Worm (Caenorhabditis elegans): ENCODE measurements around the gene ttr-43.

The ttr-43 gene

ce11 chrV:12637238-12637690 is 46.8 kb upstream of the ttr-43 start, which contains the start of gene F56H9.2 (continued):
- TF ChIP-seq cebp-1 (GFP tag; IDR thresholded peaks at IDR 0.05) (no peak), cebp-1 (tag; optimal IDR thresholded peaks at IDR 0.05) (peak; percentile 64), B0019.2 (GFP tag; conservative IDR thresholded peaks at IDR 0.05) (no peak), Y53F4B.3 (GFP tag; IDR thresholded peaks at IDR 0.05) (no peak), F39B2.1 (GFP tag; IDR thresholded peaks at IDR 0.05) (no peak), egrh-3 (GFP tag; IDR thresholded peaks at IDR 0.05) (no peak), madf-10 (tag; optimal IDR thresholded peaks at IDR 0.05) (no peak), snpc-4 (GFP tag; optimal IDR thresholded peaks at IDR 0.05) (no peak), snpc-4 (tag; optimal IDR thresholded peaks at IDR 0.05) (peak in 1 of 4 experiments; percentile 20), lin-54 (GFP tag; optimal IDR thresholded peaks at IDR 0.05) (no peak), ets-4 (GFP tag; optimal IDR thresholded peaks at IDR 0.05) (peak; percentile 11), B0261.1 (tag; optimal IDR thresholded peaks at IDR 0.05) (no peak), F33H1.4 (GFP tag; IDR thresholded peaks at IDR 0.05) (no peak), B0336.3 (GFP tag; IDR thresholded peaks at IDR 0.05) (peak; percentile 61), hmg-1.2 (GFP tag; IDR thresholded peaks at IDR 0.05) (peak; percentile 50; the same call in 1 of the 2 replicates), aptf-3 (GFP tag; IDR thresholded peaks at IDR 0.05) (no peak), hlh-26 (GFP tag; conservative IDR thresholded peaks at IDR 0.05) (no peak), madf-6 (GFP tag; IDR thresholded peaks at IDR 0.05) (no peak), ztf-22 (GFP tag; optimal IDR thresholded peaks at IDR 0.05) (peak; percentile 73), nfyb-1 (GFP tag; IDR thresholded peaks at IDR 0.05) (peak; percentile 73), madf-3 (GFP tag; IDR thresholded peaks at IDR 0.05) (no peak), nhr-179 (tag; optimal IDR thresholded peaks at IDR 0.05) (no peak), C06A6.2 (GFP tag; conservative IDR thresholded peaks at IDR 0.05) (peak; percentile 67; the same call in 1 of the 2 replicates), sdz-38 (tag; optimal IDR thresholded peaks at IDR 0.05) (no peak), ztf-18 (tag; optimal IDR thresholded peaks at IDR 0.05) (no peak), somi-1 (GFP tag; optimal IDR thresholded peaks at IDR 0.05) (peak; percentile 7), dpl-1 (GFP tag; optimal IDR thresholded peaks at IDR 0.05) (no peak), lin-35 (GFP tag; optimal IDR thresholded peaks at IDR 0.05) (peak in 1 of 3 experiments; percentile 18), bed-1 (GFP tag; IDR thresholded peaks at IDR 0.05) (no peak), pha-4 (tag; optimal IDR thresholded peaks at IDR 0.05) (peak; percentile 39), Y67H2A.10 (GFP tag; conservative IDR thresholded peaks at IDR 0.05) (no peak), lsl-1 (GFP tag; optimal IDR thresholded peaks at IDR 0.05) (no peak), K11D2.4 (GFP tag; IDR thresholded peaks at IDR 0.05) (peak; percentile 39; the same call in 1 of the 2 replicates), unc-62 (GFP tag; optimal IDR thresholded peaks at IDR 0.05) (no peak), hrde-1 (tag; optimal IDR thresholded peaks at IDR 0.05; ENCODE audit: borderline replicate concordance) (no peak), F22D6.2 (tag; optimal IDR thresholded peaks at IDR 0.05) (peak; percentile 82), F23B12.7 (tag; optimal IDR thresholded peaks at IDR 0.05; ENCODE audit: insufficient read depth) (no peak), rcor-1 (GFP tag; IDR thresholded peaks at IDR 0.05) (0 out of 2 replicates have a peak, but pooled peaks have one; percentile 21), Y79H2A.3 (GFP tag; conservative IDR thresholded peaks at IDR 0.05) (no peak)

DNA sequence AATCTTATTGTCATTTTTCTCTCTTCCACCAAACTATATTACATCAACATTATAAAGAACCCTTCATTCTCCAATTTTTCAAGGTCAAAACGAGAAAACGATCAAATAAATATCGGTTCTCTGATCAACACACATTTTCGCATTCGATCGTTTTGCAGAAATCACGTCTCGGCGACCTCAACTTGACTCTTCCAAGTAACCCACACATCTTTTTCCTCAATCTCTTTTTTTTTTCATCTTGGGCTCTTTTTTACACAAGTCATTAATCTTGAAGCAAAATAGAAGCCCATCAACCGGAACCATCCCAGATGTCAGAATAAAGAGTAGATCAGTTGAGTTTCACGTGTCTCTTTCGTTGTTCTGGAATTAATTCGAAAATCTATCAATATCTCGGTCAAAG is 45.7 kb upstream of the ttr-43 start:
- TF ChIP-seq die-1 (tag; optimal IDR thresholded peaks at IDR 0.05), result no peak
- TF ChIP-seq dox-1 (GFP tag; IDR thresholded peaks at IDR 0.05), result no peak
- TF ChIP-seq ztf-28 (GFP tag; IDR thresholded peaks at IDR 0.05), result no peak
- no peak for TF ChIP-seq cebp-2 (GFP tag; IDR thresholded peaks at IDR 0.05)
- no peak for TF ChIP-seq snpc-1.1 (tag; optimal IDR thresholded peaks at IDR 0.05; ENCODE audit: insufficient read depth)
- no peak for TF ChIP-seq ztf-22 (GFP tag; optimal IDR thresholded peaks at IDR 0.05)
- TF ChIP-seq B0261.1 (tag; optimal IDR thresholded peaks at IDR 0.05), result no peak
- no peak for TF ChIP-seq egl-44 (GFP tag; IDR thresholded peaks at IDR 0.05)
- TF ChIP-seq Y56A3A.18 (GFP tag; IDR thresholded peaks at IDR 0.05), result no peak
- TF ChIP-seq lin-40 (tag; optimal IDR thresholded peaks at IDR 0.05), result no peak
- no peak for TF ChIP-seq Y53G8AR.9 (GFP tag; conservative IDR thresholded peaks at IDR 0.05)
- no peak for TF ChIP-seq F10E7.11 (tag; optimal IDR thresholded peaks at IDR 0.05)
- TF ChIP-seq C06A6.2 (GFP tag; conservative IDR thresholded peaks at IDR 0.05), result no peak

Data from whole organism, young adult.